Worm (Caenorhabditis elegans) whole organism, L1 larva: ENCODE results near the gene nlp-67.

Experiments
- C04F5.9 ChIP-seq: sonication (generic microtip); optimal IDR thresholded peaks from 2 replicates; lab custom pipeline; 2016; ENCODE audit warnings: missing genetic modification characterization, missing compliant biosample characterization
- Y116A8C.19 ChIP-seq: sonication (generic microtip); optimal IDR thresholded peaks from 2 replicates; lab custom pipeline; 2016; ENCODE audit warnings: missing compliant biosample characterization, missing genetic modification characterization, borderline replicate concordance
- alr-1 ChIP-seq: fragments of 200-800 bp; sonication (Bioruptor generic); optimal IDR thresholded peaks from 2 replicates; lab custom pipeline; 2018; ENCODE audit warnings: borderline replicate concordance, mild to moderate bottlenecking, missing genetic modification characterization, missing compliant biosample characterization
- ama-1 ChIP-seq: fragments of 150-350 bp; optimal IDR thresholded peaks from 2 replicates; lab custom pipeline; 2014
- ceh-88 ChIP-seq: fragments of 200-800 bp; sonication (Bioruptor generic); IDR thresholded peaks from 2 replicates; pipeline ENCODE4 v1.3.6; 2022; ENCODE audit warnings: missing genetic modification characterization, missing compliant biosample characterization
- ces-1 ChIP-seq: fragments of 150-350 bp; optimal IDR thresholded peaks from 2 replicates; lab custom pipeline; 2014; ENCODE audit warnings: missing biosample characterization, missing genetic modification reagents, missing genetic modification characterization
- dpl-1 ChIP-seq, 3 experiments: fragments of 150-350 bp in 2 of 3; sonication (generic microtip) in 1 of 3; optimal IDR thresholded peaks; 2 replicates each; lab custom pipeline; 2014 to 2017; ENCODE audit warnings: missing biosample characterization in 3 of 3, missing genetic modification characterization in 3 of 3, missing genetic modification reagents in 3 of 3
- dsc-1 ChIP-seq: sonication (generic microtip); optimal IDR thresholded peaks from 2 replicates; lab custom pipeline; 2016; ENCODE audit warnings: mild to moderate bottlenecking, missing genetic modification characterization, missing compliant biosample characterization
- efl-1 ChIP-seq, 4 experiments: fragments of 150-350 bp; optimal IDR thresholded peaks in 3 of 4; peaks in 1 of 4; 1 replicate in 1 of 4; 2 replicates in 3 of 4; lab custom pipeline; 2014; ENCODE audit warnings: missing biosample characterization in 2 of 4, missing genetic modification characterization in 2 of 4, missing genetic modification reagents in 2 of 4
- efl-3 ChIP-seq: fragments of 200-800 bp; sonication (Bioruptor generic); optimal IDR thresholded peaks from 2 replicates; lab custom pipeline; 2018; ENCODE audit warnings: mild to moderate bottlenecking, missing genetic modification characterization, missing compliant biosample characterization
- egl-13 ChIP-seq: sonication (generic microtip); optimal IDR thresholded peaks from 2 replicates; lab custom pipeline; 2016; ENCODE audit warnings: missing genotype, missing genetic modification reagents, missing genetic modification characterization, missing compliant biosample characterization
- egl-27 ChIP-seq, 2 experiments: fragments of 150-350 bp in 1 of 2; sonication (generic microtip); optimal IDR thresholded peaks; 3 replicates each; lab custom pipeline; 2017 to 2018; ENCODE audit warnings: missing biosample characterization in 2 of 2, missing genetic modification characterization in 2 of 2, missing genetic modification reagents in 2 of 2
- elt-2 ChIP-seq: sonication (generic microtip); optimal IDR thresholded peaks from 2 replicates; lab custom pipeline; 2016; ENCODE audit warnings: missing genetic modification characterization, mild to moderate bottlenecking, inconsistent platforms, missing compliant biosample characterization, missing genetic modification reagents
- ets-5 ChIP-seq: fragments of 200-800 bp; sonication (Bioruptor generic); IDR thresholded peaks from 2 replicates; pipeline ENCODE4 v1.3.6; 2022; ENCODE audit warnings: missing genetic modification characterization, missing compliant biosample characterization
- fkh-10 ChIP-seq: sonication (generic microtip); optimal IDR thresholded peaks from 2 replicates; lab custom pipeline; 2017; ENCODE audit warnings: missing biosample characterization, missing genetic modification reagents, missing genetic modification characterization
- fkh-8 ChIP-seq: sonication (generic microtip); optimal IDR thresholded peaks from 2 replicates; lab custom pipeline; 2016; ENCODE audit warnings: mild to moderate bottlenecking, missing genetic modification characterization, missing compliant biosample characterization
- grh-1 ChIP-seq: fragments of 200-800 bp; sonication (Bioruptor generic); IDR thresholded peaks from 2 replicates; pipeline ENCODE4 v1.3.6; 2022; ENCODE audit warnings: missing genetic modification reagents, missing genetic modification characterization, missing compliant biosample characterization
- hpl-2 ChIP-seq: fragments of 150-350 bp; optimal IDR thresholded peaks from 2 replicates; lab custom pipeline; 2014; ENCODE audit warnings: missing biosample characterization, missing genetic modification reagents, missing genetic modification characterization
- irx-1 ChIP-seq: sonication (generic microtip); optimal IDR thresholded peaks from 2 replicates; lab custom pipeline; 2016; ENCODE audit warnings: missing genetic modification characterization, missing compliant biosample characterization
- isw-1 ChIP-seq: fragments of 200-800 bp; sonication (Bioruptor generic); IDR thresholded peaks from 2 replicates; pipeline ENCODE4 v1.3.6; 2022; ENCODE audit warnings: missing genetic modification characterization, missing compliant biosample characterization
- lin-13 ChIP-seq: fragments of 150-350 bp; optimal IDR thresholded peaks from 2 replicates; lab custom pipeline; 2014; ENCODE audit warnings: missing biosample characterization, missing genetic modification reagents, missing genetic modification characterization
- lin-14 ChIP-seq: fragments of 200-800 bp; sonication (Bioruptor generic); optimal IDR thresholded peaks from 2 replicates; lab custom pipeline; 2018; ENCODE audit warnings: mild to moderate bottlenecking, missing genetic modification characterization, moderate library complexity, missing compliant biosample characterization
- lin-15B ChIP-seq: fragments of 150-350 bp; sonication (generic microtip); optimal IDR thresholded peaks from 3 replicates; lab custom pipeline; 2014; ENCODE audit warnings: missing biosample characterization, missing genetic modification characterization
- lin-39 ChIP-seq: fragments of 150-350 bp; optimal IDR thresholded peaks from 2 replicates; lab custom pipeline; 2014; ENCODE audit warnings: missing biosample characterization, missing genetic modification reagents, missing genetic modification characterization
- mdl-1 ChIP-seq, 2 experiments: fragments of 150-350 bp; optimal IDR thresholded peaks; 2 replicates each; lab custom pipeline; 2014 to 2017; ENCODE audit warnings: missing biosample characterization in 2 of 2, missing genetic modification characterization in 2 of 2, inconsistent platforms in 1 of 2
- mep-1 ChIP-seq: fragments of 150-350 bp; optimal IDR thresholded peaks from 2 replicates; lab custom pipeline; 2014; ENCODE audit warnings: missing biosample characterization, missing genetic modification characterization
- nhr-12 ChIP-seq: sonication (generic microtip); optimal IDR thresholded peaks from 2 replicates; lab custom pipeline; 2017; ENCODE audit warnings: missing biosample characterization, missing genetic modification characterization
- nhr-19 ChIP-seq: fragments of 200-800 bp; sonication (Bioruptor generic); conservative IDR thresholded peaks from 2 replicates; pipeline ENCODE4 v1.3.6; 2022; ENCODE audit warnings: missing genetic modification characterization, missing compliant biosample characterization
- nhr-20 ChIP-seq: sonication (generic microtip); optimal IDR thresholded peaks from 2 replicates; lab custom pipeline; 2016; ENCODE audit warnings: mild to moderate bottlenecking, missing genetic modification characterization, missing compliant biosample characterization
- nhr-28 ChIP-seq: fragments of 150-350 bp; optimal IDR thresholded peaks from 2 replicates; lab custom pipeline; 2014; ENCODE audit warnings: missing biosample characterization, missing genetic modification characterization
- nhr-71 ChIP-seq: sonication (generic microtip); optimal IDR thresholded peaks from 2 replicates; lab custom pipeline; 2016; ENCODE audit warnings: mild to moderate bottlenecking, missing genetic modification characterization, moderate library complexity, missing compliant biosample characterization
- nhr-76 ChIP-seq: sonication (generic microtip); optimal IDR thresholded peaks from 2 replicates; lab custom pipeline; 2017; ENCODE audit warnings: missing biosample characterization, missing genetic modification characterization
- nhr-77 ChIP-seq: fragments of 150-350 bp; optimal IDR thresholded peaks from 2 replicates; lab custom pipeline; 2014; ENCODE audit warnings: missing biosample characterization, missing genetic modification characterization
- nhr-90 ChIP-seq: sonication (generic microtip); optimal IDR thresholded peaks from 2 replicates; lab custom pipeline; 2016; ENCODE audit warnings: mild to moderate bottlenecking, missing genetic modification characterization, missing compliant biosample characterization; ENCODE audit not compliant: poor library complexity
- pag-3 ChIP-seq: sonication (generic microtip); optimal IDR thresholded peaks from 2 replicates; lab custom pipeline; 2017; ENCODE audit warnings: missing genetic modification characterization, mild to moderate bottlenecking, missing compliant biosample characterization, antibody characterized with exemption, borderline replicate concordance; ENCODE audit not compliant: insufficient read depth
- pqm-1 ChIP-seq: sonication (generic microtip); optimal IDR thresholded peaks from 3 replicates; lab custom pipeline; 2017; ENCODE audit warnings: missing biosample characterization, missing genetic modification characterization
- rnt-1 ChIP-seq: sonication (generic microtip); optimal IDR thresholded peaks from 2 replicates; lab custom pipeline; 2016; ENCODE audit warnings: mild to moderate bottlenecking, missing genetic modification characterization, moderate library complexity, missing compliant biosample characterization
- skn-1 ChIP-seq: fragments of 150-350 bp; optimal IDR thresholded peaks from 2 replicates; lab custom pipeline; 2014; ENCODE audit warnings: missing biosample characterization, missing genetic modification characterization
- snpc-4 ChIP-seq: fragments of 150-350 bp; optimal IDR thresholded peaks from 2 replicates; lab custom pipeline; 2014; ENCODE audit warnings: missing biosample characterization, missing genetic modification characterization
- sptf-1 ChIP-seq: fragments of 150-350 bp; optimal IDR thresholded peaks from 2 replicates; lab custom pipeline; 2014; ENCODE audit warnings: missing biosample characterization, missing genetic modification characterization
- sup-37 ChIP-seq: fragments of 200-800 bp; sonication (Bioruptor generic); optimal IDR thresholded peaks from 2 replicates; lab custom pipeline; 2018; ENCODE audit warnings: mild to moderate bottlenecking, missing genetic modification characterization, missing compliant biosample characterization
- swsn-7 ChIP-seq: sonication (generic microtip); optimal IDR thresholded peaks from 2 replicates; lab custom pipeline; 2016; ENCODE audit warnings: missing genetic modification characterization, missing compliant biosample characterization
- tbx-2 ChIP-seq: sonication (generic microtip); optimal IDR thresholded peaks from 2 replicates; lab custom pipeline; 2016; ENCODE audit warnings: missing genetic modification characterization, missing compliant biosample characterization
- unc-62 ChIP-seq: fragments of 150-350 bp; optimal IDR thresholded peaks from 2 replicates; lab custom pipeline; 2014; ENCODE audit warnings: missing biosample characterization, missing genetic modification reagents, missing genetic modification characterization
- zag-1 ChIP-seq: fragments of 150-350 bp; optimal IDR thresholded peaks from 2 replicates; lab custom pipeline; 2014; ENCODE audit warnings: missing biosample characterization, missing genetic modification characterization
- zip-4 ChIP-seq: fragments of 200-800 bp; sonication (Bioruptor generic); optimal IDR thresholded peaks from 2 replicates; lab custom pipeline; 2018; ENCODE audit warnings: mild to moderate bottlenecking, missing genetic modification characterization, moderate library complexity, missing compliant biosample characterization
- ztf-11 ChIP-seq, 2 experiments: sonication (generic microtip); optimal IDR thresholded peaks; 2 replicates each; lab custom pipeline; 2016 to 2017; ENCODE audit warnings: missing genetic modification characterization in 2 of 2, missing biosample characterization in 1 of 2, missing compliant biosample characterization in 1 of 2

The nlp-67 gene

ce11 chrX:16157499-16157898 is 26.7 kb upstream of the nlp-67 start:
- TF ChIP-seq dpl-1 (GFP tag; optimal IDR thresholded peaks at IDR 0.05; lab: Kevin White, UChicago), result no peak
- TF ChIP-seq nhr-12 (tag; lab: Kevin White, UChicago), result no peak
- TF ChIP-seq Y116A8C.19 (tag; lab: Kevin White, UChicago), result no peak
- no peak for TF ChIP-seq egl-27 (tag; optimal IDR thresholded peaks at IDR 0.05; lab: Kevin White, UChicago)
- TF ChIP-seq nhr-76 (tag; lab: Kevin White, UChicago), result no peak
- no peak for TF ChIP-seq nhr-19 (GFP tag; lab: Robert Waterston, UW)
- no peak for TF ChIP-seq tbx-2 (tag; lab: Kevin White, UChicago)
- no peak for TF ChIP-seq nhr-90 (tag; lab: Kevin White, UChicago)
- no peak for TF ChIP-seq pag-3 (tag; lab: Kevin White, UChicago)
- no peak for TF ChIP-seq irx-1 (tag; lab: Kevin White, UChicago)
- TF ChIP-seq grh-1 (GFP tag; lab: Robert Waterston, UW), result no peak
- TF ChIP-seq efl-3, result no peak
- TF ChIP-seq snpc-4 (tag; lab: Kevin White, UChicago), result no peak
- TF ChIP-seq ztf-11 (tag; optimal IDR thresholded peaks at IDR 0.05; lab: Kevin White, UChicago), result no peak
- TF ChIP-seq ets-5 (GFP tag; lab: Robert Waterston, UW), result no peak
- TF ChIP-seq rnt-1 (tag; lab: Kevin White, UChicago), result no peak
- TF ChIP-seq, all 84 proteins: peak for 0

DNA sequence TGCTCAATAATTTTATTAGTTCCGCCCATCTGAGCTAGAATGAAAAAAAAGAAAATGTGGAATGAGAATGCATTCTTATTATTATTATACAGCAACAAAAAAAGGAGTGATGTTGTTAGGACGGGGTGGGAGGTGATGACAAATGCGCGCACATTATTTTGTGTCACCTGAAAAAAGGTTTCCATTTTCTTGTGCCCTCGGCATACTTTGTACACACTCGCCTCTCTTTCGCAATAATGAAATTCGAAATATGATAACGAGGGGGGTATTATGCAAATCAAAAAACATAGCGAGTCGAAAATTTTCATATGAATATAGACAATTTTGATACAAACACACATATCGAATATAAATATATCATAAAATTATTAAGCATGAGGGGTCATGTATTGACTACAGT is 24.8 kb upstream of the nlp-67 start:
- no peak for TF ChIP-seq zip-4 (GFP tag; lab: Kevin White, UChicago)
- TF ChIP-seq lin-14 (GFP tag; lab: Kevin White, UChicago), result peak; percentile 24
- TF ChIP-seq sup-37 (GFP tag; lab: Kevin White, UChicago), result no peak
- no peak for TF ChIP-seq mdl-1 (tag; optimal IDR thresholded peaks at IDR 0.05; lab: Kevin White, UChicago)
- TF ChIP-seq unc-62 (GFP tag; lab: Kevin White, UChicago), result no peak
- no peak for TF ChIP-seq ceh-88 (GFP tag; lab: Robert Waterston, UW)
- TF ChIP-seq nhr-90 (tag; lab: Kevin White, UChicago), result no peak
- no peak for TF ChIP-seq fkh-10
- peak; percentile 22 for TF ChIP-seq nhr-71 (tag; lab: Kevin White, UChicago)
- no peak for TF ChIP-seq alr-1
- no peak for TF ChIP-seq zag-1 (tag; lab: Kevin White, UChicago)
- TF ChIP-seq ama-1, result no peak
- no peak for TF ChIP-seq Y116A8C.19 (tag; lab: Kevin White, UChicago)
- no peak for TF ChIP-seq egl-27 (tag; optimal IDR thresholded peaks at IDR 0.05; lab: Kevin White, UChicago)
- TF ChIP-seq nhr-77 (tag; lab: Kevin White, UChicago), result no peak
- peak; percentile 65 for TF ChIP-seq dsc-1 (tag; lab: Kevin White, UChicago)
- TF ChIP-seq efl-1 (optimal IDR thresholded peaks at IDR 0.05; lab: Kevin White, UChicago), result no peak
- TF ChIP-seq efl-1 (GFP tag; optimal IDR thresholded peaks at IDR 0.05 in 1 of 2; lab: Kevin White, UChicago), result peak in 1 of 2 experiments; percentile 62
- TF ChIP-seq egl-13 (tag; lab: Kevin White, UChicago), result no peak
- TF ChIP-seq skn-1 (tag; lab: Kevin White, UChicago), result peak; percentile 92
- TF ChIP-seq isw-1 (GFP tag; lab: Robert Waterston, UW), result no peak
- no peak for TF ChIP-seq swsn-7 (tag; lab: Kevin White, UChicago)
- no peak for TF ChIP-seq C04F5.9 (tag; lab: Kevin White, UChicago)
- no peak for TF ChIP-seq fkh-8 (tag; lab: Kevin White, UChicago)
- TF ChIP-seq nhr-28 (tag; lab: Kevin White, UChicago), result no peak
- TF ChIP-seq grh-1 (GFP tag; lab: Robert Waterston, UW), result no peak
- TF ChIP-seq ces-1, result no peak
- TF ChIP-seq pag-3 (tag; lab: Kevin White, UChicago), result no peak
- TF ChIP-seq lin-39, result no peak
- no peak for TF ChIP-seq hpl-2
- TF ChIP-seq mep-1 (tag; lab: Kevin White, UChicago), result no peak
- TF ChIP-seq lin-13, result no peak
- peak; percentile 3 for TF ChIP-seq nhr-20 (tag; lab: Kevin White, UChicago)
- TF ChIP-seq elt-2 (tag; lab: Kevin White, UChicago), result peak; percentile 0
- no peak for TF ChIP-seq pqm-1 (tag; lab: Kevin White, UChicago)
- TF ChIP-seq sptf-1 (tag; lab: Kevin White, UChicago), result no peak
- no peak for TF ChIP-seq lin-15B
